Worm (Caenorhabditis elegans) whole organism, L4 larva: Measurements from ENCODE around the gene srd-47.
A peak's percentile ranks its signal among the peaks of the same experiment; 100 is the strongest.

Experiments
- D1046.2 ChIP-seq: fragments of 200-800 bp; sonication (Bioruptor generic); IDR thresholded peaks from 2 replicates; pipeline ENCODE4 v1.3.6; 2022; ENCODE audit warnings: missing genetic modification characterization, missing compliant biosample characterization
- F26F4.8 ChIP-seq: fragments of 200-800 bp; sonication (Bioruptor generic); conservative IDR thresholded peaks from 2 replicates; pipeline ENCODE4 v1.3.6; 2022; ENCODE audit warnings: missing genetic modification characterization, missing compliant biosample characterization
- T26A8.4 ChIP-seq: fragments of 200-800 bp; sonication (Bioruptor generic); IDR thresholded peaks from 2 replicates; pipeline ENCODE4 v1.3.6; 2022; ENCODE audit warnings: missing genetic modification characterization, missing compliant biosample characterization
- Y105C5A.15 ChIP-seq: fragments of 200-800 bp; sonication (Bioruptor generic); IDR thresholded peaks from 2 replicates; pipeline ENCODE4 v1.3.6; 2022; ENCODE audit warnings: missing genetic modification characterization, missing compliant biosample characterization
- Y48G9A.11 ChIP-seq: fragments of 200-800 bp; sonication (Bioruptor generic); IDR thresholded peaks from 2 replicates; pipeline ENCODE4 v1.3.6; 2022; ENCODE audit warnings: missing genetic modification reagents, missing genetic modification characterization, missing compliant biosample characterization
- Y5F2A.4 ChIP-seq: fragments of 200-800 bp; sonication (Bioruptor generic); optimal IDR thresholded peaks from 2 replicates; lab custom pipeline; 2018; ENCODE audit warnings: mild to moderate bottlenecking, missing genetic modification characterization, missing compliant biosample characterization
- Y75B8A.6 ChIP-seq: fragments of 200-800 bp; sonication (Bioruptor generic); IDR thresholded peaks from 2 replicates; pipeline ENCODE4 v1.3.6; 2022; ENCODE audit warnings: missing genetic modification reagents, missing genetic modification characterization, missing compliant biosample characterization
- aha-1 ChIP-seq: fragments of 150-350 bp; peaks from one replicate; lab custom pipeline; 2014; ENCODE audit warnings: missing biosample characterization, missing genetic modification characterization
- arid-1 ChIP-seq: fragments of 200-800 bp; sonication (Bioruptor generic); conservative IDR thresholded peaks from 2 replicates; pipeline ENCODE4 v1.3.6; 2022; ENCODE audit warnings: missing genetic modification reagents, missing genetic modification characterization, missing compliant biosample characterization
- ceh-32 ChIP-seq: sonication (generic microtip); optimal IDR thresholded peaks from 2 replicates; lab custom pipeline; 2016; ENCODE audit warnings: mild to moderate bottlenecking, missing genetic modification characterization, missing compliant biosample characterization; ENCODE audit not compliant: poor library complexity
- ceh-44 ChIP-seq: fragments of 200-800 bp; sonication (Bioruptor generic); IDR thresholded peaks from 2 replicates; pipeline ENCODE4 v1.3.6; 2022; ENCODE audit warnings: missing genetic modification reagents, missing genetic modification characterization, missing compliant biosample characterization
- cey-2 ChIP-seq: sonication (generic microtip); optimal IDR thresholded peaks from 3 replicates; lab custom pipeline; 2017; ENCODE audit warnings: missing genetic modification characterization, mild to moderate bottlenecking, missing compliant biosample characterization, antibody characterized with exemption, borderline replicate concordance; ENCODE audit not compliant: insufficient read depth
- ctbp-1 ChIP-seq: fragments of 200-800 bp; sonication (Bioruptor generic); IDR thresholded peaks from 2 replicates; pipeline ENCODE4 v1.3.6; 2022; ENCODE audit warnings: missing genetic modification reagents, missing genetic modification characterization, missing compliant biosample characterization
- daf-16 ChIP-seq, 3 experiments: sonication (generic microtip); optimal IDR thresholded peaks; 2 replicates each; lab custom pipeline; 2016 to 2017; ENCODE audit warnings: missing genetic modification characterization in 3 of 3, missing genetic modification reagents in 3 of 3, mild to moderate bottlenecking in 2 of 3, missing compliant biosample characterization in 2 of 3, missing biosample characterization in 1 of 3, moderate library complexity in 1 of 3
- daf-19 ChIP-seq: fragments of 200-800 bp; sonication (Bioruptor generic); conservative IDR thresholded peaks from 2 replicates; pipeline ENCODE4 v1.3.6; 2022; ENCODE audit warnings: missing genetic modification characterization, missing compliant biosample characterization
- dmd-6 ChIP-seq: fragments of 200-800 bp; sonication (Bioruptor generic); IDR thresholded peaks from 2 replicates; pipeline ENCODE4 v1.3.6; 2022; ENCODE audit warnings: missing genetic modification reagents, missing genetic modification characterization, missing compliant biosample characterization
- dmd-8 ChIP-seq: fragments of 200-800 bp; sonication (Bioruptor generic); IDR thresholded peaks from 2 replicates; pipeline ENCODE4 v1.3.6; 2022; ENCODE audit warnings: missing genetic modification characterization, missing compliant biosample characterization
- dmd-9 ChIP-seq: fragments of 200-800 bp; sonication (Bioruptor generic); IDR thresholded peaks from 2 replicates; pipeline ENCODE4 v1.3.6; 2022; ENCODE audit warnings: missing genetic modification reagents, missing genetic modification characterization, missing compliant biosample characterization
- duxl-1 ChIP-seq: sonication (generic microtip); optimal IDR thresholded peaks from 2 replicates; lab custom pipeline; 2016; ENCODE audit warnings: mild to moderate bottlenecking, missing genetic modification characterization, moderate library complexity, missing compliant biosample characterization; ENCODE audit not compliant: poor library complexity
- fos-1 ChIP-seq: fragments of 150-350 bp; optimal IDR thresholded peaks from 2 replicates; lab custom pipeline; 2014; ENCODE audit warnings: missing biosample characterization, missing genetic modification characterization
- hlh-11 ChIP-seq: fragments of 200-800 bp; sonication (Bioruptor generic); optimal IDR thresholded peaks from 2 replicates; lab custom pipeline; 2018; ENCODE audit warnings: mild to moderate bottlenecking, missing genetic modification characterization, missing compliant biosample characterization
- hlh-30 ChIP-seq: sonication (generic microtip); optimal IDR thresholded peaks from 2 replicates; lab custom pipeline; 2017; ENCODE audit warnings: antibody characterized with exemption, mild to moderate bottlenecking, missing genetic modification characterization, missing compliant biosample characterization; ENCODE audit not compliant: insufficient read depth
- hmg-1.1 ChIP-seq: fragments of 200-800 bp; sonication (Bioruptor generic); IDR thresholded peaks from 2 replicates; pipeline ENCODE4 v1.3.6; 2022; ENCODE audit warnings: missing genetic modification reagents, missing genetic modification characterization, missing compliant biosample characterization
- jun-1 ChIP-seq: fragments of 150-350 bp; optimal IDR thresholded peaks from 2 replicates; lab custom pipeline; 2014; ENCODE audit warnings: missing biosample characterization, missing genetic modification reagents, missing genetic modification characterization
- lim-7 ChIP-seq: fragments of 200-800 bp; sonication (Bioruptor generic); IDR thresholded peaks from 2 replicates; pipeline ENCODE4 v1.3.6; 2022; ENCODE audit warnings: missing genetic modification characterization, missing compliant biosample characterization
- lin-13 ChIP-seq: fragments of 150-350 bp; optimal IDR thresholded peaks from 2 replicates; lab custom pipeline; 2014; ENCODE audit warnings: missing biosample characterization, missing genetic modification reagents, missing genetic modification characterization
- madf-9 ChIP-seq: fragments of 200-800 bp; sonication (Bioruptor generic); conservative IDR thresholded peaks from 2 replicates; pipeline ENCODE4 v1.3.6; 2022; ENCODE audit warnings: missing genetic modification reagents, missing genetic modification characterization, missing compliant biosample characterization
- mdt-29 ChIP-seq: fragments of 200-800 bp; sonication (Bioruptor generic); IDR thresholded peaks from 2 replicates; pipeline ENCODE4 v1.3.6; 2022; ENCODE audit warnings: missing genetic modification reagents, missing genetic modification characterization, missing compliant biosample characterization
- mes-2 ChIP-seq: sonication (generic microtip); optimal IDR thresholded peaks from 2 replicates; lab custom pipeline; 2016; ENCODE audit warnings: missing genotype, mild to moderate bottlenecking, missing genetic modification characterization, missing compliant biosample characterization; ENCODE audit not compliant: poor library complexity, severe bottlenecking
- nhr-102 ChIP-seq: sonication (generic microtip); optimal IDR thresholded peaks from 2 replicates; lab custom pipeline; 2016; ENCODE audit warnings: mild to moderate bottlenecking, missing genetic modification characterization, moderate library complexity, missing compliant biosample characterization
- nhr-11 ChIP-seq: fragments of 150-350 bp; optimal IDR thresholded peaks from 2 replicates; lab custom pipeline; 2014; ENCODE audit warnings: missing biosample characterization, missing genetic modification characterization
- nhr-28 ChIP-seq: fragments of 150-350 bp; optimal IDR thresholded peaks from 2 replicates; lab custom pipeline; 2014; ENCODE audit warnings: missing biosample characterization, missing genetic modification characterization
- nhr-42 ChIP-seq: fragments of 200-800 bp; sonication (Bioruptor generic); IDR thresholded peaks from 2 replicates; pipeline ENCODE4 v1.3.6; 2022; ENCODE audit warnings: missing genetic modification characterization, missing compliant biosample characterization
- nhr-6 ChIP-seq: fragments of 150-350 bp; optimal IDR thresholded peaks from 2 replicates; lab custom pipeline; 2014; ENCODE audit warnings: missing biosample characterization, missing genetic modification characterization
- pha-4 ChIP-seq, 2 experiments: fragments of 150-350 bp in 1 of 2; fragments of 200-800 bp in 1 of 2; sonication (Bioruptor generic) in 1 of 2; IDR thresholded peaks in 1 of 2; optimal IDR thresholded peaks in 1 of 2; 2 replicates each; pipeline versions ENCODE4 v1.3.6 to Lab custom; 2014 to 2022; ENCODE audit warnings: missing genetic modification characterization in 2 of 2, missing genetic modification reagents in 2 of 2, missing biosample characterization in 1 of 2, missing compliant biosample characterization in 1 of 2
- rbr-2 ChIP-seq: sonication (generic microtip); optimal IDR thresholded peaks from 2 replicates; lab custom pipeline; 2016; ENCODE audit warnings: missing genotype, missing genetic modification characterization, missing compliant biosample characterization
- saeg-2 ChIP-seq: fragments of 200-800 bp; sonication (Bioruptor generic); IDR thresholded peaks from 2 replicates; pipeline ENCODE4 v1.3.6; 2022; ENCODE audit warnings: missing genetic modification reagents, missing genetic modification characterization, missing compliant biosample characterization
- snpc-1.2 ChIP-seq: fragments of 200-800 bp; sonication (Bioruptor generic); IDR thresholded peaks from 2 replicates; pipeline ENCODE4 v1.3.6; 2022; ENCODE audit warnings: missing genetic modification reagents, missing genetic modification characterization, missing compliant biosample characterization
- spr-1 ChIP-seq: sonication (generic microtip); optimal IDR thresholded peaks from 2 replicates; lab custom pipeline; 2016; ENCODE audit warnings: mild to moderate bottlenecking, missing genetic modification characterization, missing compliant biosample characterization
- spr-3 ChIP-seq: fragments of 200-800 bp; sonication (Bioruptor generic); optimal IDR thresholded peaks from 2 replicates; lab custom pipeline; 2018; ENCODE audit warnings: mild to moderate bottlenecking, missing genetic modification characterization, missing compliant biosample characterization
- tra-1 ChIP-seq: fragments of 200-800 bp; sonication (Bioruptor generic); IDR thresholded peaks from 2 replicates; pipeline ENCODE4 v1.3.6; 2022; ENCODE audit warnings: missing genetic modification reagents, missing genetic modification characterization, missing compliant biosample characterization
- unc-130 ChIP-seq: sonication (generic microtip); optimal IDR thresholded peaks from 2 replicates; lab custom pipeline; 2016; ENCODE audit warnings: missing genetic modification reagents, missing genetic modification characterization, missing compliant biosample characterization
- zfp-3 ChIP-seq: fragments of 200-800 bp; sonication (Bioruptor generic); conservative IDR thresholded peaks from 2 replicates; pipeline ENCODE4 v1.3.6; 2022; ENCODE audit warnings: missing genetic modification reagents, missing genetic modification characterization, missing compliant biosample characterization
- ztf-7 ChIP-seq: fragments of 150-350 bp; optimal IDR thresholded peaks from 2 replicates; lab custom pipeline; 2014; ENCODE audit warnings: missing biosample characterization, missing genetic modification characterization

srd-47 gene

DNA sequence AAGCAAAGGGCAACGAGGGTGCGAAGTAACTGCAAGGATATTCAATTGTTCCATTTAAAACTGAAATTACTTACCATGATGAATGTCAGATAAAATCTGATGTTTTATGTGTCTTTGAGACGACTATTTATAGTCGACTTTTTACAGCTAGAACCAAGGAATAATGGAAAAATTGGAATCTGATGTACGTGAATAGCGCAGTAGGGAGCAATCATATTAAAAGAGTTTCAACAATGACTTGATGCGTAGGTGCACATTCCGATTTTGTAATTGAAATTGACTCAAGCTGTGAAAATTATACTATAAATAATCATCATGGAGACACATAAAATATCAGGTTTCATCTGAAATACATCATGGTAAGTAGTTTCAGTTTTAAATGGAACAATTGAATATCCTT lies 9.8 kb downstream of the srd-47 start, which contains the start of the genes nspc-9 and nspc-10:
Gene nspc-9, minus strand, starts transcription at position 101 of the 400 bp plus-strand sequence.
Gene nspc-10, plus strand, starts transcription at position 331 of the 400 bp plus-strand sequence.
- TF ChIP-seq ceh-44, result no peak
- TF ChIP-seq nhr-42 (GFP tag; lab: Robert Waterston, UW), result no peak
- TF ChIP-seq daf-16 (GFP tag; optimal IDR thresholded peaks at IDR 0.05; lab: Kevin White, UChicago), result no peak
- TF ChIP-seq daf-16 (tag; optimal IDR thresholded peaks at IDR 0.05; lab: Kevin White, UChicago), result no peak
- no peak for TF ChIP-seq dmd-8
- no peak for TF ChIP-seq spr-1 (tag; lab: Kevin White, UChicago)
- no peak for TF ChIP-seq saeg-2 (GFP tag; lab: Robert Waterston, UW)
- no peak for TF ChIP-seq Y5F2A.4 (GFP tag; lab: Kevin White, UChicago)
- no peak for TF ChIP-seq lim-7 (GFP tag; lab: Robert Waterston, UW)

- TF ChIP-seq aha-1 (tag; lab: Kevin White, UChicago), result peak; percentile 10
- TF ChIP-seq daf-19, result no peak
- no peak for TF ChIP-seq nhr-102
- TF ChIP-seq, all 104 proteins: peak for 1
These were observed 13.3 kb downstream of the srd-47 start, which contains the start of gene F42F12.11 for ce11 chrX:12346729-12347128. TSS of gene F42F12.11 (plus strand) at chrX:12347029.

DNA sequence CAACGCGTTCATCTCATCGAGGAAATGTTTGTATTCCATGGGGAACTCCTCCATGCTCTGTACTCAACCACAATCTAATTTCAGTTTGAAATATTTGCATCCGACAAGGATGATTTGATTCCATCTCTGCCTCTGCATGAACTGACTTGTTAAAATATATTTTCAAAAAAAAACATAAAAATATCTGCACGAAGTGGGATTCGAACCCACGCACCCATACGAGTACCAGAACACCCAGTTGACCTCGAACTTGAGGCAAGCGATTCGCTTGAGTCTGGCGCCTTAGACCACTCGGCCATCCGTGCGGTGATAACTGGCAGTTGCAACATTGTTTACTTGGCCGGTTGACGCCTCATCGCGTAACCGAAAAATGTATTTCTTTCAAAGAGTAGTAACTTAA lies 14.4 kb downstream of the srd-47 start:
- TF ChIP-seq D1046.2 (no peak), dmd-8 (peak; percentile 80), Y75B8A.6 (GFP tag; lab: Robert Waterston, UW) (0 out of 2 replicates have a peak, but pooled peaks have one; percentile 50), ceh-32 (no peak), hlh-11 (tag; lab: Kevin White, UChicago) (peak; percentile 51), spr-3 (GFP tag; lab: Kevin White, UChicago) (peak; percentile 35), lin-13 (peak; percentile 14), lim-7 (GFP tag; lab: Robert Waterston, UW) (peak; percentile 85), zfp-3 (GFP tag; lab: Robert Waterston, UW) (0 out of 2 replicates have a peak, but pooled peaks have one; percentile 53), cey-2 (tag; lab: Kevin White, UChicago) (no peak), fos-1 (tag; lab: Kevin White, UChicago) (no peak), mdt-29 (no peak), Y48G9A.11 (GFP tag; lab: Robert Waterston, UW) (peak; percentile 67), hmg-1.1 (GFP tag; lab: Robert Waterston, UW) (peak; percentile 78), tra-1 (peak; percentile 63; the same call in 1 of the 2 replicates), unc-130 (GFP tag; lab: Kevin White, UChicago) (peak; percentile 31), aha-1 (tag; lab: Kevin White, UChicago) (peak; percentile 92), mes-2 (tag; lab: Kevin White, UChicago) (peak; percentile 77), arid-1 (peak; percentile 52; the same call in 1 of the 2 replicates), madf-9 (GFP tag; lab: Robert Waterston, UW) (peak; percentile 85), ztf-7 (tag; lab: Kevin White, UChicago) (peak; percentile 28), saeg-2 (GFP tag; lab: Robert Waterston, UW) (peak; percentile 62; the same call in 1 of the 2 replicates), rbr-2 (tag; lab: Kevin White, UChicago) (peak; percentile 28), Y105C5A.15 (no peak), T26A8.4 (GFP tag; lab: Robert Waterston, UW) (peak; percentile 50), ctbp-1 (GFP tag; lab: Robert Waterston, UW) (peak; percentile 52; the same call in 1 of the 2 replicates), F26F4.8 (peak; percentile 67; the same call in 1 of the 2 replicates), nhr-6 (tag; lab: Kevin White, UChicago) (peak; percentile 32), nhr-28 (tag; lab: Kevin White, UChicago) (peak; percentile 56), nhr-11 (tag; lab: Kevin White, UChicago) (no peak), dmd-9 (GFP tag; lab: Robert Waterston, UW) (no peak), dmd-6 (GFP tag; lab: Robert Waterston, UW) (peak; percentile 54), duxl-1 (tag; lab: Kevin White, UChicago) (peak; percentile 53), snpc-1.2 (GFP tag; lab: Robert Waterston, UW) (peak; percentile 89), hlh-30 (tag; lab: Kevin White, UChicago) (peak; percentile 27), pha-4 (GFP tag; IDR thresholded peaks at IDR 0.05; lab: Robert Waterston, UW) (peak; percentile 69; the same call in 1 of the 2 replicates), pha-4 (tag; optimal IDR thresholded peaks at IDR 0.05; lab: Kevin White, UChicago) (no peak), jun-1 (tag; lab: Kevin White, UChicago) (no peak)
